Fruit fly (Drosophila melanogaster) whole organism, prepupa: ENCODE data around the gene CG4743.

ENCODE experiments used
- CG10631 ChIP-seq: fragments of 200-800 bp; sonication (Bioruptor generic); optimal IDR thresholded peaks from 2 replicates; lab custom pipeline; 2016; ENCODE audit warnings: missing biosample characterization, missing genetic modification characterization
- CG10669 ChIP-seq: fragments of 200-800 bp; sonication (Bioruptor generic); optimal IDR thresholded peaks from 3 replicates; lab custom pipeline; 2018; ENCODE audit warnings: missing biosample characterization, mild to moderate bottlenecking, missing genetic modification characterization, moderate library complexity
- CG11762 ChIP-seq: fragments of 200-800 bp; sonication (Bioruptor generic); optimal IDR thresholded peaks from 3 replicates; lab custom pipeline; 2016; ENCODE audit warnings: missing biosample characterization, missing genetic modification characterization; ENCODE audit not compliant: insufficient read depth
- CG15336 ChIP-seq: fragments of 200-800 bp; sonication (Bioruptor generic); IDR thresholded peaks from 2 replicates; pipeline ENCODE4 v1.3.6; 2022; ENCODE audit warnings: missing biosample characterization, missing genetic modification characterization
- CG1621 ChIP-seq: fragments of 200-800 bp; sonication (Bioruptor generic); optimal IDR thresholded peaks from 3 replicates; lab custom pipeline; 2018; ENCODE audit warnings: missing biosample characterization, mild to moderate bottlenecking, missing genetic modification characterization
- CG16779 ChIP-seq: fragments of 200-800 bp; sonication (Bioruptor generic); optimal IDR thresholded peaks from 3 replicates; lab custom pipeline; 2017; ENCODE audit warnings: missing biosample characterization, mild to moderate bottlenecking, missing genetic modification characterization
- CG3032 ChIP-seq: fragments of 200-800 bp; optimal IDR thresholded peaks from 2 replicates; lab custom pipeline; 2019; ENCODE audit warnings: missing biosample characterization, mild to moderate bottlenecking, missing genetic modification characterization, moderate library complexity
- CG31627 ChIP-seq: fragments of 200-800 bp; sonication (Bioruptor generic); optimal IDR thresholded peaks from 3 replicates; lab custom pipeline; 2016; ENCODE audit warnings: missing biosample characterization, missing genetic modification characterization
- CG32006 ChIP-seq: fragments of 200-800 bp; sonication (Bioruptor generic); optimal IDR thresholded peaks from 3 replicates; lab custom pipeline; 2017; ENCODE audit warnings: missing biosample characterization, mild to moderate bottlenecking, missing genetic modification characterization
- CG34406 ChIP-seq: fragments of 200-800 bp; sonication (Bioruptor generic); optimal IDR thresholded peaks from 3 replicates; lab custom pipeline; 2016; ENCODE audit warnings: missing biosample characterization, missing genetic modification characterization
- CG4318 ChIP-seq: fragments of 200-800 bp; sonication (Bioruptor generic); optimal IDR thresholded peaks from 3 replicates; lab custom pipeline; 2017; ENCODE audit warnings: missing biosample characterization, mild to moderate bottlenecking, missing genetic modification characterization
- CG6163 ChIP-seq: fragments of 200-800 bp; sonication (Bioruptor generic); IDR thresholded peaks from 3 replicates; pipeline ENCODE4 v1.3.6; 2022; ENCODE audit warnings: missing biosample characterization, missing genetic modification characterization
- CG6276 ChIP-seq: fragments of 200-800 bp; sonication (Bioruptor generic); optimal IDR thresholded peaks from 2 replicates; lab custom pipeline; 2017; ENCODE audit warnings: missing biosample characterization, mild to moderate bottlenecking, missing genetic modification characterization
- CG6792 ChIP-seq: fragments of 200-800 bp; sonication (Bioruptor generic); optimal IDR thresholded peaks from 3 replicates; lab custom pipeline; 2016; ENCODE audit warnings: missing biosample characterization, missing genetic modification characterization
- CG6808 ChIP-seq: fragments of 200-800 bp; sonication (Bioruptor generic); optimal IDR thresholded peaks from 3 replicates; lab custom pipeline; 2017; ENCODE audit warnings: missing biosample characterization, missing genetic modification characterization, mild to moderate bottlenecking, moderate library complexity, missing genetic modification reagents
- CG6854 ChIP-seq: fragments of 200-800 bp; sonication (Bioruptor generic); optimal IDR thresholded peaks from 2 replicates; lab custom pipeline; 2017; ENCODE audit warnings: missing biosample characterization, mild to moderate bottlenecking, missing genetic modification characterization
- CG7368 ChIP-seq: fragments of 200-800 bp; sonication (Bioruptor generic); optimal IDR thresholded peaks from 3 replicates; lab custom pipeline; 2016; ENCODE audit warnings: missing biosample characterization, missing genetic modification characterization
- CG8119 ChIP-seq: fragments of 200-800 bp; sonication (Bioruptor generic); IDR thresholded peaks from 3 replicates; pipeline ENCODE4 v1.3.6; 2022; ENCODE audit warnings: missing biosample characterization, missing genetic modification characterization
- CG8319 ChIP-seq: fragments of 200-800 bp; sonication (Bioruptor generic); optimal IDR thresholded peaks from 3 replicates; lab custom pipeline; 2016; ENCODE audit warnings: missing biosample characterization, missing genetic modification characterization
- CG8632 ChIP-seq: fragments of 200-800 bp; sonication (Bioruptor generic); optimal IDR thresholded peaks from 3 replicates; lab custom pipeline; 2016; ENCODE audit warnings: missing biosample characterization, missing genetic modification characterization
- Eip75B ChIP-seq: fragments of 200-800 bp; sonication (Bioruptor generic); optimal IDR thresholded peaks from 3 replicates; lab custom pipeline; 2016; ENCODE audit warnings: missing biosample characterization, missing genetic modification characterization
- Eip78C ChIP-seq: fragments of 200-800 bp; sonication (Bioruptor generic); peaks from one replicate; lab custom pipeline; 2016; ENCODE audit warnings: missing biosample characterization, missing genetic modification characterization
- Eip93F ChIP-seq: fragments of 200-800 bp; sonication (Bioruptor generic); optimal IDR thresholded peaks from 2 replicates; lab custom pipeline; 2016; ENCODE audit warnings: missing biosample characterization, mild to moderate bottlenecking, missing genetic modification characterization
- Ets21C ChIP-seq: fragments of 200-800 bp; sonication (Bioruptor generic); optimal IDR thresholded peaks from 3 replicates; lab custom pipeline; 2016; ENCODE audit warnings: missing biosample characterization, missing genetic modification characterization
- Ets96B ChIP-seq: fragments of 200-800 bp; optimal IDR thresholded peaks from 2 replicates; lab custom pipeline; 2019; ENCODE audit warnings: missing biosample characterization, mild to moderate bottlenecking, missing genetic modification characterization, moderate library complexity
- Gug ChIP-seq: fragments of 200-800 bp; sonication (Bioruptor generic); IDR thresholded peaks from 2 replicates; pipeline ENCODE4 v1.3.6; 2022; ENCODE audit warnings: missing biosample characterization, missing genetic modification characterization
- Hr38 ChIP-seq: sonication (Bioruptor generic); optimal IDR thresholded peaks from 2 replicates; lab custom pipeline; 2016; ENCODE audit warnings: missing biosample characterization, missing genetic modification characterization
- Hr39 ChIP-seq: fragments of 200-800 bp; sonication (Bioruptor generic); optimal IDR thresholded peaks from 2 replicates; lab custom pipeline; 2016; ENCODE audit warnings: missing biosample characterization, missing genetic modification characterization
- Hr4 ChIP-seq: fragments of 200-800 bp; sonication (Bioruptor generic); optimal IDR thresholded peaks from 3 replicates; lab custom pipeline; 2016; ENCODE audit warnings: missing biosample characterization, missing genetic modification characterization
- Lpt ChIP-seq: fragments of 200-800 bp; sonication (Bioruptor generic); optimal IDR thresholded peaks from 3 replicates; lab custom pipeline; 2016; ENCODE audit warnings: missing biosample characterization, missing genetic modification characterization
- Met ChIP-seq: fragments of 200-800 bp; sonication (Bioruptor generic); optimal IDR thresholded peaks from 3 replicates; lab custom pipeline; 2016; ENCODE audit warnings: missing biosample characterization, missing genetic modification characterization
- OdsH ChIP-seq: fragments of 200-800 bp; sonication (Bioruptor generic); optimal IDR thresholded peaks from 3 replicates; lab custom pipeline; 2016; ENCODE audit warnings: missing biosample characterization, missing genetic modification characterization
- Sox102F ChIP-seq: fragments of 200-800 bp; sonication (Bioruptor generic); optimal IDR thresholded peaks from 2 replicates; lab custom pipeline; 2016; ENCODE audit warnings: missing biosample characterization, mild to moderate bottlenecking, missing genetic modification characterization
- Sox14 ChIP-seq: fragments of 200-800 bp; sonication (Bioruptor generic); optimal IDR thresholded peaks from 3 replicates; lab custom pipeline; 2016; ENCODE audit warnings: missing biosample characterization, missing genetic modification characterization
- achi ChIP-seq: fragments of 200-800 bp; sonication (Bioruptor generic); optimal IDR thresholded peaks from 3 replicates; lab custom pipeline; 2016; ENCODE audit warnings: missing biosample characterization, missing genetic modification characterization
- acj6 ChIP-seq: fragments of 200-800 bp; sonication (Bioruptor generic); optimal IDR thresholded peaks from 3 replicates; lab custom pipeline; 2016; ENCODE audit warnings: missing biosample characterization, missing genetic modification characterization
- cyc ChIP-seq: fragments of 200-800 bp; sonication (Bioruptor generic); optimal IDR thresholded peaks from 3 replicates; lab custom pipeline; 2016; ENCODE audit warnings: missing biosample characterization, missing genetic modification characterization
- dac ChIP-seq: fragments of 200-800 bp; sonication (Bioruptor generic); optimal IDR thresholded peaks from 2 replicates; lab custom pipeline; 2017; ENCODE audit warnings: missing biosample characterization, mild to moderate bottlenecking, missing genetic modification characterization
- dsx ChIP-seq: fragments of 200-800 bp; optimal IDR thresholded peaks from 3 replicates; lab custom pipeline; 2019; ENCODE audit warnings: missing biosample characterization, mild to moderate bottlenecking, missing genetic modification characterization, moderate library complexity; ENCODE audit not compliant: poor library complexity, severe bottlenecking
- esn ChIP-seq: fragments of 200-800 bp; sonication (Bioruptor generic); optimal IDR thresholded peaks from 2 replicates; lab custom pipeline; 2016; ENCODE audit warnings: missing biosample characterization, mild to moderate bottlenecking, missing genetic modification characterization, moderate library complexity
- fd59A ChIP-seq: fragments of 200-800 bp; sonication (Bioruptor generic); optimal IDR thresholded peaks from 2 replicates; lab custom pipeline; 2017; ENCODE audit warnings: missing biosample characterization, mild to moderate bottlenecking, missing genetic modification characterization, missing genetic modification reagents
- fkh ChIP-seq: fragments of 200-800 bp; sonication (Bioruptor generic); optimal IDR thresholded peaks from 3 replicates; lab custom pipeline; 2017; ENCODE audit warnings: missing biosample characterization, mild to moderate bottlenecking, missing genetic modification characterization, moderate library complexity
- net ChIP-seq: fragments of 200-800 bp; sonication (Bioruptor generic); optimal IDR thresholded peaks from 3 replicates; lab custom pipeline; 2016; ENCODE audit warnings: missing biosample characterization, missing genetic modification characterization
- pdm3 ChIP-seq: fragments of 200-800 bp; sonication (Bioruptor generic); optimal IDR thresholded peaks from 3 replicates; lab custom pipeline; 2016; ENCODE audit warnings: missing biosample characterization, missing genetic modification characterization
- salr ChIP-seq, 2 experiments: fragments of 200-800 bp; sonication (Bioruptor generic); optimal IDR thresholded peaks; 3 replicates each; lab custom pipeline; 2016 to 2018; ENCODE audit warnings: missing biosample characterization in 2 of 2, missing genetic modification characterization in 2 of 2, mild to moderate bottlenecking in 1 of 2
- spab ChIP-seq: fragments of 200-800 bp; sonication (Bioruptor generic); optimal IDR thresholded peaks from 2 replicates; lab custom pipeline; 2017; ENCODE audit warnings: missing biosample characterization, mild to moderate bottlenecking, missing genetic modification characterization, missing genetic modification reagents
- svp ChIP-seq: fragments of 200-800 bp; sonication (Bioruptor generic); peaks from one replicate; lab custom pipeline; 2016; ENCODE audit warnings: missing biosample characterization, missing genetic modification characterization
- topi ChIP-seq: fragments of 200-800 bp; sonication (Bioruptor generic); optimal IDR thresholded peaks from 3 replicates; lab custom pipeline; 2016; ENCODE audit warnings: missing biosample characterization, missing genetic modification characterization
- vri ChIP-seq: fragments of 200-800 bp; sonication (Bioruptor generic); optimal IDR thresholded peaks from 3 replicates; lab custom pipeline; 2016; ENCODE audit warnings: missing biosample characterization, mild to moderate bottlenecking, missing genetic modification characterization

Gene CG4743

dm6 chr3R:25640463-25640862 lies 39.9 kb downstream of the CG4743 start (continued):
- peak; percentile 52 for TF ChIP-seq CG32006 (GFP tag; lab: Kevin White, UChicago)
- peak; percentile 94 for TF ChIP-seq CG6854 (GFP tag; lab: Kevin White, UChicago)
- TF ChIP-seq CG6792 (GFP tag; lab: Kevin White, UChicago): peak; percentile 92
- TF ChIP-seq svp (GFP tag; lab: Kevin White, UChicago): peak; percentile 96
- peak; percentile 31; the same call in 1 of the 2 replicates for TF ChIP-seq CG15336
- peak; percentile 13 to 49 for TF ChIP-seq salr (GFP tag; optimal IDR thresholded peaks at IDR 0.05; lab: Kevin White, UChicago)
- TF ChIP-seq spab (GFP tag; lab: Kevin White, UChicago): peak; percentile 81
- TF ChIP-seq Hr38 (GFP tag; lab: Kevin White, UChicago): no peak
- peak; percentile 83 for TF ChIP-seq CG10669
- TF ChIP-seq CG7368 (GFP tag; lab: Kevin White, UChicago): peak; percentile 86
- TF ChIP-seq CG16779 (tag; lab: Kevin White, UChicago): peak; percentile 43

dm6 chr3R:25638961-25639360 lies 41.4 kb downstream of the CG4743 start:
- no peak for TF ChIP-seq fkh (GFP tag; lab: Kevin White, UChicago)
- peak; percentile 66 for TF ChIP-seq pdm3 (GFP tag; lab: Kevin White, UChicago)
- TF ChIP-seq CG15336: no peak
- peak; percentile 63 for TF ChIP-seq CG10669
- TF ChIP-seq Ets21C (GFP tag; lab: Kevin White, UChicago): peak; percentile 53
- TF ChIP-seq Eip78C (GFP tag; lab: Kevin White, UChicago): peak; percentile 93
- TF ChIP-seq CG11762: peak; percentile 26
- no peak for TF ChIP-seq Lpt (GFP tag; lab: Kevin White, UChicago)
- peak; percentile 33 for TF ChIP-seq net (GFP tag; lab: Kevin White, UChicago)
- peak; percentile 62 for TF ChIP-seq vri (GFP tag; lab: Kevin White, UChicago)
- TF ChIP-seq topi: peak; percentile 86
- no peak for TF ChIP-seq CG4318 (GFP tag; lab: Kevin White, UChicago)
- peak; percentile 70 for TF ChIP-seq Ets96B (tag; lab: Kevin White, UChicago)
- peak; percentile 65 for TF ChIP-seq CG3032
- TF ChIP-seq dac (GFP tag; lab: Kevin White, UChicago): no peak
- peak; percentile 62 for TF ChIP-seq acj6 (GFP tag; lab: Kevin White, UChicago)
- peak; percentile 86 for TF ChIP-seq esn (GFP tag; lab: Kevin White, UChicago)
- peak; percentile 56 for TF ChIP-seq achi (GFP tag; lab: Kevin White, UChicago)
- TF ChIP-seq Hr4 (GFP tag; lab: Kevin White, UChicago): peak; percentile 25
- peak; percentile 17 for TF ChIP-seq fd59A (GFP tag; lab: Kevin White, UChicago)
- peak; percentile 69 for TF ChIP-seq CG6808 (GFP tag; lab: Kevin White, UChicago)
- peak; percentile 45 for TF ChIP-seq OdsH (GFP tag; lab: Kevin White, UChicago)
- peak; percentile 71 for TF ChIP-seq cyc (GFP tag; lab: Kevin White, UChicago)
- peak; percentile 45; the same call in 1 of the 3 replicates for TF ChIP-seq CG6163
- TF ChIP-seq Eip75B (GFP tag; lab: Kevin White, UChicago): peak; percentile 75
- no peak for TF ChIP-seq CG8119 (GFP tag; lab: Robert Waterston, UW)
- TF ChIP-seq CG8319: peak; percentile 13
- TF ChIP-seq CG16779 (tag; lab: Kevin White, UChicago): no peak
- no peak for TF ChIP-seq Gug (GFP tag; lab: Robert Waterston, UW)
- peak; percentile 66 for TF ChIP-seq Eip93F (GFP tag; lab: Kevin White, UChicago)
- no peak for TF ChIP-seq CG6276 (GFP tag; lab: Kevin White, UChicago)
- peak; percentile 67 for TF ChIP-seq CG31627 (GFP tag; lab: Kevin White, UChicago)
- TF ChIP-seq CG8632 (GFP tag; lab: Kevin White, UChicago): peak; percentile 55
- peak; percentile 85 for TF ChIP-seq Met (GFP tag; lab: Kevin White, UChicago)
- TF ChIP-seq CG34406 (GFP tag; lab: Kevin White, UChicago): peak; percentile 66
- no peak for TF ChIP-seq Hr38 (GFP tag; lab: Kevin White, UChicago)
- peak; percentile 62 for TF ChIP-seq CG10631
- peak; percentile 72 for TF ChIP-seq Hr39
- TF ChIP-seq CG1621 (tag; lab: Kevin White, UChicago): peak; percentile 34
- TF ChIP-seq salr (GFP tag; optimal IDR thresholded peaks at IDR 0.05; lab: Kevin White, UChicago): peak; percentile 16 to 17
- TF ChIP-seq Sox14 (GFP tag; lab: Kevin White, UChicago): peak; percentile 54
- peak; percentile 39 for TF ChIP-seq spab (GFP tag; lab: Kevin White, UChicago)
- TF ChIP-seq Sox102F (GFP tag; lab: Kevin White, UChicago): peak; percentile 81
- peak; percentile 36 for TF ChIP-seq CG6854 (GFP tag; lab: Kevin White, UChicago)
- TF ChIP-seq dsx (GFP tag; lab: Kevin White, UChicago): peak; percentile 72
